Fruit fly (Drosophila melanogaster): ENCODE results near the gene Corp.

The Corp gene

DNA sequence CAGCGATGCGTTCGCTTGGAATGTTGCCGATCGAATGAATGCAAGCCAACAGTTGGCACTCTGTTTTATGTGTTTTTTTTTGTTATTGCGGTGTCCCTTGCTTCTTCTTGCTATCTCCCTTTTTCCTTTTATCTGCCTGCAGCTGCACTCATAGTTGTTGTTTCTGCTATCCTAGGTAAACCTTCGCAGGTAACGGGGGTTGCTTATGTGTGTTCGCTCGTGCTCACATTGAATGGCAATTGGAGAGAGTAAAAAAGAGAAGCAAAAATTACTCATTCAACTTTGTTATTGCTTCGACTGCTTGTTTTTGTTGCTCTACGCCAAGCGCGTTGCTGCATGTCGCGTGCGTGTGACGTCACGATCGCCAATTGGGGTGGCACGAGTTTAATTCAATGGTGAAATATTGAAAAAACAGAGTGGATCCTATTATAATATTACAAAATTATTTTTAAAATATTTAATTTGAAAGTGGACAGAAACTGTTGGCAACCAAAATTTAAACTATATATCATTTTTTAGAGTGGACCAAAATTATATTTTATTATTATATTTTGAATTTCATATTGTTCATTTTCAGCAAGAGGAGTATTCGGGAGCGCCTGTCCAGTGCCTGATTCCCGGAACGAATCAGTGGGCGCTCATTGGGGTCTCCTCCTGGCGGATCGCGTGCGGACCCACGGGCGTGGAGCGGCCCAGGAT lies at the start of gene Corp (continued):
- TF ChIP-seq fru (optimal IDR thresholded peaks at IDR 0.05) (no peak), pros (GFP tag; optimal IDR thresholded peaks at IDR 0.05) (peak; percentile 56), CG4707 (GFP tag; optimal IDR thresholded peaks at IDR 0.05) (no peak), CG7786 (GFP tag; optimal IDR thresholded peaks at IDR 0.05) (no peak), H15 (GFP tag; IDR thresholded peaks at IDR 0.05) (no peak), Aef1 (GFP tag; IDR thresholded peaks at IDR 0.05) (no peak), gce (GFP tag; IDR thresholded peaks at IDR 0.05) (no peak; the same call in 2 of the 3 replicates), dmrt11E (tag; optimal IDR thresholded peaks at IDR 0.05) (peak; percentile 3), Mrtf (GFP tag; IDR thresholded peaks at IDR 0.05) (no peak), CG12236 (GFP tag; optimal IDR thresholded peaks at IDR 0.05) (no peak), CG1024 (GFP tag; IDR thresholded peaks at IDR 0.05) (no peak), Poxn (GFP tag; IDR thresholded peaks at IDR 0.05) (no peak), CG4424 (GFP tag; optimal IDR thresholded peaks at IDR 0.05) (peak; percentile 26), Hmr (GFP tag; optimal IDR thresholded peaks at IDR 0.05) (peak; percentile 5), prd (optimal IDR thresholded peaks at IDR 0.05) (no peak), prd (GFP tag; IDR thresholded peaks at IDR 0.05) (peak; percentile 27; the same call in 1 of the 3 replicates), CG2120 (GFP tag; optimal IDR thresholded peaks at IDR 0.05) (no peak), CG11560 (tag; IDR thresholded peaks at IDR 0.05) (no peak), corto (GFP tag; optimal IDR thresholded peaks at IDR 0.05) (no peak), ranshi (GFP tag; IDR thresholded peaks at IDR 0.05) (no peak; the same call in 1 of the 2 replicates), kay (GFP tag; optimal IDR thresholded peaks at IDR 0.05) (no peak), CG14965 (GFP tag; optimal IDR thresholded peaks at IDR 0.05; ENCODE audit: borderline replicate concordance) (no peak), Hand (GFP tag; optimal IDR thresholded peaks at IDR 0.05) (no peak), CG17385 (GFP tag; optimal IDR thresholded peaks at IDR 0.05) (peak; percentile 67), da (GFP tag; optimal IDR thresholded peaks at IDR 0.05) (no peak), CG15479 (GFP tag; optimal IDR thresholded peaks at IDR 0.05) (no peak), nom (GFP tag; optimal IDR thresholded peaks at IDR 0.05) (peak; percentile 67), CG4820 (GFP tag; optimal IDR thresholded peaks at IDR 0.05) (no peak), mld (GFP tag; IDR thresholded peaks at IDR 0.05; ENCODE audit: partially characterized antibody) (no peak), CG8478 (optimal IDR thresholded peaks at IDR 0.05) (no peak), slbo (GFP tag; IDR thresholded peaks at IDR 0.05) (0 out of 2 replicates have a peak, but pooled peaks have one; percentile 15), CG2199 (GFP tag; IDR thresholded peaks at IDR 0.05) (no peak), CG2678 (tag; optimal IDR thresholded peaks at IDR 0.05) (peak; percentile 42)

DNA sequence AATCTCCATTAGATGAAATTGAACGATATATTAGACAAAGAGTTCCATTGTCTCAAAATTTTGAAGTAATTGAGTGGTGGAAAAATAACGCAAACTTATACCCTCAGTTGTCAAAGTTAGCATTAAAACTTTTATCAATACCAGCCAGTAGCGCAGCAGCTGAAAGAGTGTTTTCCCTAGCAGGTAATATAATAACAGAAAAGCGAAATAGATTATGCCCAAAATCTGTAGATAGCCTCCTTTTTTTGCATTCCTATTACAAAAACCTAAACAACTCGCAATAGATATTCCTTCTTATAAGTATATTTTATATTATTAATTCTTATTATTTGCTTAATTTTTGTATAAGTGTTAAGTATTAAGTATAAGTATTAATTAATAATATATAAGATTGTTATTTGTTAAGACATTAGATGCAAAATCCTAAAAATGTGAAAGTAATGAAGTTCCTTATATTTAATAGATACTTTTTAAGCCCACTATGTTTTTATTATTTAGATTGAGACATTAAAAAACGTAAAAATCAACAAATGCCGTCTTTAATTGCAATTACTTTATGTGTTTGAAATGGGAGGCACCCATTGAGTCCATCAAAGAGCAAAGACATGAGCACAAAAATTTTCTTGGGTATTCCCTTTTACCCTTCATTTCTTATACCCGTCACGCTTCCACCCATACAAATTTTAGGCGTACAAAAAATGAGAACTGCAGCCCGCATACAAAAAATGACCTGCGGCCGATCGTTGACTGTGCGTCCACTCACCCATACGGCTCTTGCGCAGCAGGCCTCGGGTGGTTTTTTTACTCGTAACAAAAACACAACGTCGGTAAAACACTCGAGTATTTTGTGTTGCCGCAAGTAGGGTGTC lies 24.4 kb upstream of the Corp start:
- TF ChIP-seq CG10462 (GFP tag; optimal IDR thresholded peaks at IDR 0.05) (peak; percentile 1), sqz (GFP tag; optimal IDR thresholded peaks at IDR 0.05) (peak; percentile 97), CG18764 (GFP tag; optimal IDR thresholded peaks at IDR 0.05) (peak; percentile 16), Eip74EF (GFP tag; optimal IDR thresholded peaks at IDR 0.05) (peak in 1 of 2 experiments; percentile 68), twi (tag; optimal IDR thresholded peaks at IDR 0.05) (peak; percentile 95), Hr78 (GFP tag; optimal IDR thresholded peaks at IDR 0.05) (peak in 1 of 2 experiments; percentile 38), Six4 (GFP tag; optimal IDR thresholded peaks at IDR 0.05) (peak; percentile 39), Sox100B (GFP tag; optimal IDR thresholded peaks at IDR 0.05) (peak; percentile 85), CG8924 (tag; optimal IDR thresholded peaks at IDR 0.05) (peak; percentile 52), Kr (GFP tag; optimal IDR thresholded peaks at IDR 0.05) (peak; percentile 100), gsb-n (tag; optimal IDR thresholded peaks at IDR 0.05) (peak; percentile 50), CG15601 (tag; optimal IDR thresholded peaks at IDR 0.05) (peak; percentile 30), CG15479 (GFP tag; optimal IDR thresholded peaks at IDR 0.05) (peak; percentile 49), sens (GFP tag) (peak; percentile 3), dmrt11E (tag; optimal IDR thresholded peaks at IDR 0.05) (peak; percentile 16), pros (GFP tag; optimal IDR thresholded peaks at IDR 0.05) (peak; percentile 99), gcm (GFP tag; optimal IDR thresholded peaks at IDR 0.05) (peak; percentile 82), D19A (tag; optimal IDR thresholded peaks at IDR 0.05) (peak; percentile 76), eve (GFP tag; optimal IDR thresholded peaks at IDR 0.05) (peak in 1 of 2 experiments; percentile 24)
